Worm (Caenorhabditis elegans): ENCODE data around the gene F11D5.6.

ce11 chrX:3316830-3317229 is 9.2 kb downstream of the F11D5.6 start:
- TF ChIP-seq med-1 (GFP tag; optimal IDR thresholded peaks at IDR 0.05; ENCODE audit: insufficient read depth): no peak
- TF ChIP-seq klf-2 (GFP tag; conservative IDR thresholded peaks at IDR 0.05): no peak
- no peak for TF ChIP-seq flt-1 (GFP tag; IDR thresholded peaks at IDR 0.05)
- no peak for TF ChIP-seq T22C8.4 (GFP tag; IDR thresholded peaks at IDR 0.05)
- TF ChIP-seq ref-1 (GFP tag; conservative IDR thresholded peaks at IDR 0.05): no peak

All from whole organism, midembryonic.